Worm (Caenorhabditis elegans) whole organism, young adult: ENCODE measurements around the gene swd-2.2.

Experiments
- B0336.3 ChIP-seq: fragments of 200-800 bp; sonication (Bioruptor generic); IDR thresholded peaks from 2 replicates; pipeline ENCODE4 v1.3.6; 2022; ENCODE audit warnings: missing genetic modification characterization, missing compliant biosample characterization
- F23B12.7 ChIP-seq: sonication (generic microtip); optimal IDR thresholded peaks from 2 replicates; lab custom pipeline; 2017; ENCODE audit warnings: missing genetic modification characterization, mild to moderate bottlenecking, missing compliant biosample characterization, antibody characterized with exemption, moderate library complexity; ENCODE audit not compliant: insufficient read depth
- F49E8.2 ChIP-seq: sonication (generic microtip); optimal IDR thresholded peaks from 3 replicates; lab custom pipeline; 2017; ENCODE audit warnings: missing genetic modification characterization, mild to moderate bottlenecking, missing compliant biosample characterization, antibody characterized with exemption, moderate library complexity; ENCODE audit not compliant: insufficient read depth
- K11D2.4 ChIP-seq: fragments of 200-800 bp; sonication (Bioruptor generic); IDR thresholded peaks from 2 replicates; pipeline ENCODE4 v1.3.6; 2022; ENCODE audit warnings: missing genetic modification reagents, missing genetic modification characterization, missing compliant biosample characterization
- Y53G8AR.9 ChIP-seq: fragments of 200-800 bp; sonication (Bioruptor generic); conservative IDR thresholded peaks from 2 replicates; pipeline ENCODE4 v1.3.6; 2022; ENCODE audit warnings: missing genetic modification reagents, missing genetic modification characterization, missing compliant biosample characterization
- Y67H2A.10 ChIP-seq: fragments of 200-800 bp; sonication (Bioruptor generic); conservative IDR thresholded peaks from 2 replicates; pipeline ENCODE4 v1.3.6; 2022; ENCODE audit warnings: missing genetic modification reagents, missing genetic modification characterization, missing compliant biosample characterization
- Y95B8A.8 ChIP-seq: fragments of 200-800 bp; sonication (Bioruptor generic); IDR thresholded peaks from 2 replicates; pipeline ENCODE4 v1.3.6; 2022; ENCODE audit warnings: missing genetic modification reagents, missing genetic modification characterization, missing compliant biosample characterization
- ZK185.1 ChIP-seq: sonication (generic microtip); optimal IDR thresholded peaks from 2 replicates; lab custom pipeline; 2016; ENCODE audit warnings: mild to moderate bottlenecking, missing genetic modification characterization, missing compliant biosample characterization; ENCODE audit not compliant: poor library complexity, severe bottlenecking
- atf-7 ChIP-seq: sonication (generic microtip); optimal IDR thresholded peaks from 2 replicates; lab custom pipeline; 2017; ENCODE audit warnings: mild to moderate bottlenecking, missing genetic modification characterization, missing compliant biosample characterization
- athp-1 ChIP-seq: sonication (generic microtip); optimal IDR thresholded peaks from 2 replicates; lab custom pipeline; 2017; ENCODE audit warnings: mild to moderate bottlenecking, missing genetic modification characterization, missing compliant biosample characterization
- bed-1 ChIP-seq: fragments of 200-800 bp; sonication (Bioruptor generic); IDR thresholded peaks from 2 replicates; pipeline ENCODE4 v1.3.6; 2022; ENCODE audit warnings: missing genetic modification reagents, missing genetic modification characterization, missing compliant biosample characterization
- ceh-91 ChIP-seq: fragments of 200-800 bp; sonication (Bioruptor generic); IDR thresholded peaks from 2 replicates; pipeline ENCODE4 v1.3.6; 2022; ENCODE audit warnings: missing genetic modification reagents, missing genetic modification characterization, missing compliant biosample characterization
- dox-1 ChIP-seq: fragments of 200-800 bp; sonication (Bioruptor generic); IDR thresholded peaks from 2 replicates; pipeline ENCODE4 v1.3.6; 2022; ENCODE audit warnings: missing genetic modification reagents, missing genetic modification characterization, missing compliant biosample characterization
- egl-44 ChIP-seq: fragments of 200-800 bp; sonication (Bioruptor generic); IDR thresholded peaks from 2 replicates; pipeline ENCODE4 v1.3.6; 2022; ENCODE audit warnings: missing genetic modification reagents, missing genetic modification characterization, missing compliant biosample characterization
- ekl-4 ChIP-seq: fragments of 200-800 bp; sonication (Bioruptor generic); IDR thresholded peaks from 2 replicates; pipeline ENCODE4 v1.3.6; 2022; ENCODE audit warnings: missing genetic modification reagents, missing genetic modification characterization, missing compliant biosample characterization
- ets-4 ChIP-seq: fragments of 200-800 bp; sonication (Bioruptor generic); optimal IDR thresholded peaks from 2 replicates; lab custom pipeline; 2018; ENCODE audit warnings: mild to moderate bottlenecking, missing genetic modification characterization, missing compliant biosample characterization
- gei-17 ChIP-seq: fragments of 200-800 bp; sonication (Bioruptor generic); optimal IDR thresholded peaks from 2 replicates; lab custom pipeline; 2018; ENCODE audit warnings: mild to moderate bottlenecking, missing genetic modification characterization, missing compliant biosample characterization
- hmg-20 ChIP-seq: fragments of 200-800 bp; sonication (Bioruptor generic); IDR thresholded peaks from 2 replicates; pipeline ENCODE4 v1.3.6; 2022; ENCODE audit warnings: missing genetic modification reagents, missing genetic modification characterization, missing compliant biosample characterization
- hsf-1 ChIP-seq: fragments of 200-800 bp; sonication (Bioruptor generic); IDR thresholded peaks from 2 replicates; pipeline ENCODE4 v1.3.6; 2022; ENCODE audit warnings: missing genetic modification reagents, missing genetic modification characterization, missing compliant biosample characterization
- let-526 ChIP-seq: fragments of 200-800 bp; sonication (Bioruptor generic); IDR thresholded peaks from 2 replicates; pipeline ENCODE4 v1.3.6; 2022; ENCODE audit warnings: missing genetic modification reagents, missing genetic modification characterization, missing compliant biosample characterization
- lin-26 ChIP-seq: fragments of 200-800 bp; sonication (Bioruptor generic); IDR thresholded peaks from 2 replicates; pipeline ENCODE4 v1.3.6; 2022; ENCODE audit warnings: missing genetic modification reagents, missing genetic modification characterization, missing compliant biosample characterization
- lin-54 ChIP-seq: fragments of 200-800 bp; sonication (Bioruptor generic); optimal IDR thresholded peaks from 2 replicates; lab custom pipeline; 2018; ENCODE audit warnings: mild to moderate bottlenecking, missing genetic modification characterization, missing compliant biosample characterization
- madf-3 ChIP-seq: fragments of 200-800 bp; sonication (Bioruptor generic); IDR thresholded peaks from 2 replicates; pipeline ENCODE4 v1.3.6; 2022; ENCODE audit warnings: missing genetic modification reagents, missing genetic modification characterization, missing compliant biosample characterization
- madf-6 ChIP-seq: fragments of 200-800 bp; sonication (Bioruptor generic); IDR thresholded peaks from 2 replicates; pipeline ENCODE4 v1.3.6; 2022; ENCODE audit warnings: missing genetic modification reagents, missing genetic modification characterization, missing compliant biosample characterization
- madf-8 ChIP-seq: fragments of 200-800 bp; sonication (Bioruptor generic); conservative IDR thresholded peaks from 2 replicates; pipeline ENCODE4 v1.3.6; 2022; ENCODE audit warnings: missing genetic modification reagents, missing genetic modification characterization, missing compliant biosample characterization
- mcd-1 ChIP-seq: fragments of 200-800 bp; sonication (Bioruptor generic); IDR thresholded peaks from 2 replicates; pipeline ENCODE4 v1.3.6; 2022; ENCODE audit warnings: missing genetic modification reagents, missing genetic modification characterization, missing compliant biosample characterization
- nhr-120 ChIP-seq: fragments of 200-800 bp; sonication (Bioruptor generic); IDR thresholded peaks from 2 replicates; pipeline ENCODE4 v1.3.6; 2022; ENCODE audit warnings: missing genetic modification characterization, missing compliant biosample characterization
- nhr-80 ChIP-seq: sonication (generic microtip); optimal IDR thresholded peaks from 2 replicates; lab custom pipeline; 2016; ENCODE audit warnings: missing genetic modification characterization, missing compliant biosample characterization
- pbrm-1 ChIP-seq: fragments of 200-800 bp; sonication (Bioruptor generic); IDR thresholded peaks from 2 replicates; pipeline ENCODE4 v1.3.6; 2022; ENCODE audit warnings: missing genetic modification reagents, missing genetic modification characterization, missing compliant biosample characterization
- rec-8 ChIP-seq, 2 experiments: sonication (generic microtip); optimal IDR thresholded peaks; 2 replicates each; lab custom pipeline; 2016; ENCODE audit warnings: mild to moderate bottlenecking in 2 of 2, missing genetic modification characterization in 2 of 2, missing genetic modification reagents in 2 of 2, missing genotype in 2 of 2, missing biosample characterization in 1 of 2, missing compliant biosample characterization in 1 of 2, moderate library complexity in 1 of 2
- repo-1 ChIP-seq: sonication (generic microtip); optimal IDR thresholded peaks from 2 replicates; lab custom pipeline; 2017; ENCODE audit warnings: mild to moderate bottlenecking, missing genetic modification characterization, missing compliant biosample characterization
- snpc-1.3 ChIP-seq: sonication (generic microtip); optimal IDR thresholded peaks from 2 replicates; lab custom pipeline; 2017; ENCODE audit warnings: missing genetic modification characterization, mild to moderate bottlenecking, missing compliant biosample characterization, antibody characterized with exemption, moderate library complexity, missing genotype, missing genetic modification reagents; ENCODE audit not compliant: insufficient read depth
- snpc-4 ChIP-seq, 5 experiments: fragments of 150-350 bp in 1 of 5; sonication (generic microtip) in 4 of 5; optimal IDR thresholded peaks; 2 replicates each; lab custom pipeline; 2014 to 2018; ENCODE audit warnings: missing genetic modification characterization in 5 of 5, missing biosample characterization in 3 of 5, antibody characterized with exemption in 2 of 5, mild to moderate bottlenecking in 2 of 5, missing compliant biosample characterization in 2 of 5, missing genotype in 2 of 5, moderate library complexity in 2 of 5, missing genetic modification reagents in 1 of 5
- tbp1 ChIP-seq: fragments of 200-800 bp; sonication (Bioruptor generic); optimal IDR thresholded peaks from 2 replicates; lab custom pipeline; 2018; ENCODE audit warnings: mild to moderate bottlenecking, missing genetic modification characterization, missing compliant biosample characterization
- tlf-1 ChIP-seq: fragments of 200-800 bp; sonication (Bioruptor generic); optimal IDR thresholded peaks from 2 replicates; lab custom pipeline; 2018; ENCODE audit warnings: mild to moderate bottlenecking, missing genetic modification characterization, missing compliant biosample characterization
- ztf-25 ChIP-seq: fragments of 200-800 bp; sonication (Bioruptor generic); IDR thresholded peaks from 2 replicates; pipeline ENCODE4 v1.3.6; 2022; ENCODE audit warnings: missing genetic modification reagents, missing genetic modification characterization, missing compliant biosample characterization
- ztf-26 ChIP-seq: sonication (generic microtip); optimal IDR thresholded peaks from 2 replicates; lab custom pipeline; 2017; ENCODE audit warnings: missing genetic modification characterization, missing compliant biosample characterization
- ztf-3 ChIP-seq: fragments of 200-800 bp; sonication (Bioruptor generic); optimal IDR thresholded peaks from 2 replicates; lab custom pipeline; 2018; ENCODE audit warnings: mild to moderate bottlenecking, missing genetic modification characterization, missing compliant biosample characterization
- ztf-6 ChIP-seq: fragments of 200-800 bp; sonication (Bioruptor generic); IDR thresholded peaks from 2 replicates; pipeline ENCODE4 v1.3.6; 2022; ENCODE audit warnings: missing genetic modification reagents, missing genetic modification characterization, missing compliant biosample characterization

Gene swd-2.2

DNA sequence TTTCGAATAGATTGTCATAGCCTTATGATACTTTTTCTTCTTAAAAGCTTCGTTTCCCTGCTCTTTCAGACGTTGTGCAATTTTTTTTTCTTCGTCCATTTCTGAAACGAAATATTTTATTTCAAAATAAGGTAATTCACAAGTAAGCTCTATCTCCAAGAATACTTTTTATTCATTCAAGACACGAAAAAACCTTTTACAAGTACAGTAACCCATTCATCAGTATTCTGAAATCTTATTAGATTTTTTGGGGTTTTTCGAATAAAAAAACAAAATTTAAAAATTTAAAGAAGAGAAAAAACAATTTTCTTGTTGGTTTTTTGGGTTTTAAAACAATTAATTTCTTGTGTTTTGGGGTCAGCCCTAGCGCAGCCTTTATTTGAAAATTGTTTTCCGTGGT, 4.7 kb downstream of the swd-2.2 start, which contains the start of gene rpap-3 (continued):
- TF ChIP-seq hsf-1 (GFP tag; lab: Robert Waterston, UW) (no peak), nhr-120 (GFP tag; lab: Robert Waterston, UW) (no peak), Y67H2A.10 (no peak), gei-17 (GFP tag; lab: Kevin White, UChicago) (no peak), ztf-25 (GFP tag; lab: Robert Waterston, UW) (no peak), lin-26 (no peak), Y95B8A.8 (GFP tag; lab: Robert Waterston, UW) (no peak), egl-44 (GFP tag; lab: Robert Waterston, UW) (no peak)

ce11 chrIV:7782292-7782691, 8.1 kb downstream of the swd-2.2 start, which contains the start of gene sec-10:
sec-10 (minus strand) TSS chrIV:7782499.
- TF ChIP-seq repo-1 (tag; lab: Kevin White, UChicago): peak; percentile 12
- TF ChIP-seq ztf-26 (tag; lab: Kevin White, UChicago): no peak
- no peak for TF ChIP-seq ceh-91 (GFP tag; lab: Robert Waterston, UW)
- no peak for TF ChIP-seq ztf-3 (GFP tag; lab: Kevin White, UChicago)
- TF ChIP-seq B0336.3 (GFP tag; lab: Robert Waterston, UW): peak; percentile 72; the same call in 1 of the 2 replicates
- TF ChIP-seq ets-4 (GFP tag; lab: Kevin White, UChicago): no peak
- TF ChIP-seq ZK185.1 (tag; lab: Kevin White, UChicago): peak; percentile 20
- TF ChIP-seq Y53G8AR.9 (GFP tag; lab: Robert Waterston, UW): peak; percentile 87
- TF ChIP-seq madf-3: 0 out of 2 replicates have a peak, but pooled peaks have one; percentile 40
- peak; percentile 16 for TF ChIP-seq atf-7 (tag; lab: Kevin White, UChicago)
- peak; percentile 35; the same call in 1 of the 2 replicates for TF ChIP-seq mcd-1
- TF ChIP-seq madf-6 (GFP tag; lab: Robert Waterston, UW): peak; percentile 16; the same call in 1 of the 2 replicates
- peak; percentile 73 for TF ChIP-seq athp-1 (tag; lab: Kevin White, UChicago)
- 0 out of 2 replicates have a peak, but pooled peaks have one; percentile 35 for TF ChIP-seq pbrm-1 (GFP tag; lab: Robert Waterston, UW)
- TF ChIP-seq tbp1 (GFP tag; lab: Kevin White, UChicago): peak; percentile 19
- peak; percentile 28 for TF ChIP-seq tlf-1 (GFP tag; lab: Kevin White, UChicago)

DNA sequence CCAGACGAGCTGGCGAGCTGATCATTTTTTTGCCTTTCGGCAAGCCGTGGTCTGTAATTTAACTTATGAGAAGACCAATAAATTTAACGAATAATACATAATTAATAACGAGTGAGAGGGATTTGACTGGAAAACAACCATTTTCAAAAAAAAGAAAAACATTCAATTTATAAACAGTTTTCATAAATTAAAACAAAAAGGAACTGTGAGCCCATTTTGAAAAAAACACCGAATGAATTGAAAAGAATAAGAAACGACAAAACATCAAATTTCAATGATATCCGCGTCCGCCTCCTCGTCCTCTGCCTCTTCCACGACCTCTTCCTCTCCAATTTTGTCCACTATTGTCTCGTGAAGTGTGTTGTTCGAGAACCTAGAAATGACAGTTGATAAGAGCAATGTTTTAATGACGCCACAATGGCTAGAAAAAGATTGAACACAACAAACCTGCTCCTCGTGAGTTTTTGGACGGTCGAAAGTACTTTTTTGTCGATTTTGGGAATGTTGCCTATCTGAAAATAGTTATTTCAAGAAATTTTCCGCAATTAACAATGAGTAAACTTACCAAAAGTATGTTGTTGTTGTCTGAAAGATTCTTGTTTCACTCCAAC, 9.7 kb downstream of the swd-2.2 start, which contains the start of gene tag-321:
TSS of gene tag-321 (minus strand) at position 51 of the 611 bp plus-strand sequence.
- TF ChIP-seq gei-17 (GFP tag; lab: Kevin White, UChicago) (no peak), let-526 (GFP tag; lab: Robert Waterston, UW) (no peak), hsf-1 (GFP tag; lab: Robert Waterston, UW) (0 out of 2 replicates have a peak, but pooled peaks have one; percentile 44), rec-8 (tag; optimal IDR thresholded peaks at IDR 0.05; lab: Kevin White, UChicago) (no peak), bed-1 (GFP tag; lab: Robert Waterston, UW) (no peak), dox-1 (GFP tag; lab: Robert Waterston, UW) (no peak), hmg-20 (GFP tag; lab: Robert Waterston, UW) (no peak), K11D2.4 (GFP tag; lab: Robert Waterston, UW) (no peak), atf-7 (tag; lab: Kevin White, UChicago) (no peak), nhr-80 (peak; percentile 63), madf-8 (no peak)

- peak; percentile 16 for TF ChIP-seq tbp1 (GFP tag; lab: Kevin White, UChicago)
- peak; percentile 59 for TF ChIP-seq madf-6 (GFP tag; lab: Robert Waterston, UW)
- no peak for TF ChIP-seq ztf-3 (GFP tag; lab: Kevin White, UChicago)
- TF ChIP-seq snpc-4 (GFP tag; optimal IDR thresholded peaks at IDR 0.05; lab: Kevin White, UChicago): no peak
- peak in 2 of 4 experiments; percentile 19 to 42 for TF ChIP-seq snpc-4 (tag; optimal IDR thresholded peaks at IDR 0.05; lab: Kevin White, UChicago)
- no peak for TF ChIP-seq ztf-6 (GFP tag; lab: Robert Waterston, UW)
- TF ChIP-seq lin-54 (GFP tag; lab: Kevin White, UChicago): no peak
- TF ChIP-seq ZK185.1 (tag; lab: Kevin White, UChicago): peak; percentile 35
- TF ChIP-seq F23B12.7 (tag; lab: Kevin White, UChicago): peak; percentile 28
- peak; percentile 50; the same call in 1 of the 2 replicates for TF ChIP-seq ekl-4 (GFP tag; lab: Robert Waterston, UW)
- TF ChIP-seq B0336.3 (GFP tag; lab: Robert Waterston, UW): 0 out of 2 replicates have a peak, but pooled peaks have one; percentile 39
- peak; percentile 39 for TF ChIP-seq F49E8.2 (tag; lab: Kevin White, UChicago)
- TF ChIP-seq snpc-1.3 (tag; lab: Kevin White, UChicago): peak; percentile 58
- 0 out of 2 replicates have a peak, but pooled peaks have one; percentile 26 for TF ChIP-seq dox-1 (GFP tag; lab: Robert Waterston, UW)
Observed at ce11 chrIV:7785506-7786065, 11.4 kb downstream of the swd-2.2 start, which contains the start of gene tag-322. tag-322 (minus strand) TSS chrIV:7785556.
